Worm (Caenorhabditis elegans): ENCODE results near the gene syx-16.
A peak's percentile ranks its signal among the peaks of the same experiment; 100 is the strongest.

Gene syx-16

ce11 chrIII:5211137-5211648 is 2.3 kb upstream of the syx-16 start:
- TF ChIP-seq pha-4 (tag; optimal IDR thresholded peaks at IDR 0.05) (peak; percentile 40), nhr-23 (tag; optimal IDR thresholded peaks at IDR 0.05) (peak; percentile 62), jun-1 (tag; optimal IDR thresholded peaks at IDR 0.05) (peak; percentile 1), elt-2 (tag; optimal IDR thresholded peaks at IDR 0.05) (peak; percentile 63), ceh-28 (tag; optimal IDR thresholded peaks at IDR 0.05) (peak; percentile 27), nhr-25 (tag; optimal IDR thresholded peaks at IDR 0.05) (peak; percentile 51), lsy-12 (tag; optimal IDR thresholded peaks at IDR 0.05) (peak; percentile 59), nfya-1 (tag; optimal IDR thresholded peaks at IDR 0.05; ENCODE audit: insufficient read depth) (peak; percentile 63), ztf-4 (tag; optimal IDR thresholded peaks at IDR 0.05) (peak; percentile 3), nhr-43 (tag; optimal IDR thresholded peaks at IDR 0.05; ENCODE audit: poor library complexity, severe bottlenecking) (peak; percentile 74), lin-39 (tag; optimal IDR thresholded peaks at IDR 0.05) (peak; percentile 25), hmg-11 (tag; optimal IDR thresholded peaks at IDR 0.05) (peak; percentile 80)

DNA sequence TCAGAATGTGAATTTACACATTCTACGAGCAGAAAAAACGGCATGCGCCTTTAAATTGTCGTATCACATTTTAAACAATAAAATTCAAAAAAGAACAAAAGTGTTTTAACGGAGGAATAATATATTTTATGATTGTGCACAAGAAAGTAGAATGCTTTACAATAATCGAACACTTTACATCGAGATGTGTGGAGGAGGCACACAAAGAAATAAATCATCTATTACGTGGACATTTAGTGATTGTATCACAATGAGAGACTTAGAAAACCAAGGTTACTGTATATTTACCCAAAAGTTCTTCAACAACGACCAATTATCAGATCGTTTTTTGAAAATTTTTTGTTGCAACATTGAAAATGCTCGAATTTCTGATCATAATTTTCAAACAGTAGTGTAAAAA is 1.4 kb upstream of the syx-16 start:
- no peak for TF ChIP-seq snpc-4 (tag; optimal IDR thresholded peaks at IDR 0.05)
- no peak for TF ChIP-seq egl-27 (tag; optimal IDR thresholded peaks at IDR 0.05)
- no peak for TF ChIP-seq nhr-237 (tag; optimal IDR thresholded peaks at IDR 0.05)
- peak; percentile 15 for TF ChIP-seq pha-4 (tag; optimal IDR thresholded peaks at IDR 0.05)
- TF ChIP-seq nhr-67 (tag; optimal IDR thresholded peaks at IDR 0.05) = no peak
- TF ChIP-seq nhr-77 (tag; optimal IDR thresholded peaks at IDR 0.05) = no peak

- TF ChIP-seq nhr-12 (tag; optimal IDR thresholded peaks at IDR 0.05) = no peak
- TF ChIP-seq snpc-4 (tag; optimal IDR thresholded peaks at IDR 0.05) = no peak
- TF ChIP-seq elt-2 (tag; optimal IDR thresholded peaks at IDR 0.05) = no peak
- TF ChIP-seq lin-15B (tag; optimal IDR thresholded peaks at IDR 0.05) = no peak
- TF ChIP-seq ceh-16 (tag; optimal IDR thresholded peaks at IDR 0.05) = no peak
- TF ChIP-seq lsy-12 (tag; optimal IDR thresholded peaks at IDR 0.05) = no peak
- TF ChIP-seq nhr-11 (tag; optimal IDR thresholded peaks at IDR 0.05) = no peak
- TF ChIP-seq skn-1 (tag; optimal IDR thresholded peaks at IDR 0.05) = no peak
- TF ChIP-seq nhr-76 (tag; optimal IDR thresholded peaks at IDR 0.05) = no peak
- TF ChIP-seq elt-1 (tag; optimal IDR thresholded peaks at IDR 0.05) = no peak
- TF ChIP-seq fos-1 (tag; optimal IDR thresholded peaks at IDR 0.05) = no peak
- TF ChIP-seq nhr-43 (tag; optimal IDR thresholded peaks at IDR 0.05; ENCODE audit: poor library complexity, severe bottlenecking) = no peak
- TF ChIP-seq elt-3 (tag; optimal IDR thresholded peaks at IDR 0.05) = no peak
- no peak for TF ChIP-seq lin-39 (tag; optimal IDR thresholded peaks at IDR 0.05)
- no peak for TF ChIP-seq pha-4 (tag; optimal IDR thresholded peaks at IDR 0.05)
- TF ChIP-seq mml-1 (tag; optimal IDR thresholded peaks at IDR 0.05) = no peak
- TF ChIP-seq ztf-4 (tag; optimal IDR thresholded peaks at IDR 0.05) = no peak
- TF ChIP-seq ceh-82 (tag; optimal IDR thresholded peaks at IDR 0.05) = no peak
- TF ChIP-seq ceh-9 (tag; optimal IDR thresholded peaks at IDR 0.05) = no peak
Measured at ce11 chrIII:5206861-5207414, 2.0 kb downstream of the syx-16 start, which contains the start of gene morc-1. TSS of gene morc-1 (minus strand) at chrIII:5206911.

- TF ChIP-seq eor-1 (tag; optimal IDR thresholded peaks at IDR 0.05) = no peak
- TF ChIP-seq nhr-23 (tag; optimal IDR thresholded peaks at IDR 0.05) = no peak
- TF ChIP-seq zag-1 (tag; optimal IDR thresholded peaks at IDR 0.05) = no peak
- TF ChIP-seq egl-5 (tag; optimal IDR thresholded peaks at IDR 0.05) = no peak
- no peak for TF ChIP-seq skn-1 (tag; optimal IDR thresholded peaks at IDR 0.05)
- no peak for TF ChIP-seq ztf-11 (tag; optimal IDR thresholded peaks at IDR 0.05)
- TF ChIP-seq ama-1 (optimal IDR thresholded peaks at IDR 0.05) = no peak
- TF ChIP-seq ceh-28 (tag; optimal IDR thresholded peaks at IDR 0.05) = no peak
Measured at ce11 chrIII:5203310-5203709, 5.6 kb downstream of the syx-16 start.

ce11 chrIII:5202641-5203040 is 6.3 kb downstream of the syx-16 start:
- peak; percentile 73 for TF ChIP-seq nfya-1 (tag; optimal IDR thresholded peaks at IDR 0.05; ENCODE audit: insufficient read depth)
- TF ChIP-seq nhr-43 (tag; optimal IDR thresholded peaks at IDR 0.05; ENCODE audit: poor library complexity, severe bottlenecking) = peak; percentile 78
- TF ChIP-seq ceh-28 (tag; optimal IDR thresholded peaks at IDR 0.05) = peak; percentile 60
- TF ChIP-seq snpc-4 (tag; optimal IDR thresholded peaks at IDR 0.05) = peak; percentile 30
- TF ChIP-seq lsy-12 (tag; optimal IDR thresholded peaks at IDR 0.05) = peak; percentile 48
- TF ChIP-seq pqm-1 (tag; optimal IDR thresholded peaks at IDR 0.05) = peak; percentile 89
- no peak for TF ChIP-seq nhr-12 (tag; optimal IDR thresholded peaks at IDR 0.05)
- TF ChIP-seq mdl-1 (tag; optimal IDR thresholded peaks at IDR 0.05) = no peak
- no peak for TF ChIP-seq ama-1 (optimal IDR thresholded peaks at IDR 0.05)
- TF ChIP-seq jun-1 (tag; optimal IDR thresholded peaks at IDR 0.05) = peak; percentile 79
- peak; percentile 81 for TF ChIP-seq nhr-25 (tag; optimal IDR thresholded peaks at IDR 0.05)
- TF ChIP-seq elt-2 (tag; optimal IDR thresholded peaks at IDR 0.05) = peak; percentile 80
- TF ChIP-seq hmg-11 (tag; optimal IDR thresholded peaks at IDR 0.05) = peak; percentile 29
- TF ChIP-seq lin-15B (tag; optimal IDR thresholded peaks at IDR 0.05) = peak; percentile 12
- no peak for TF ChIP-seq unc-62 (GFP tag; optimal IDR thresholded peaks at IDR 0.05)
- no peak for TF ChIP-seq nhr-237 (tag; optimal IDR thresholded peaks at IDR 0.05)
- no peak for TF ChIP-seq fkh-10 (GFP tag; optimal IDR thresholded peaks at IDR 0.05)
- no peak for TF ChIP-seq mml-1 (tag; optimal IDR thresholded peaks at IDR 0.05)
- TF ChIP-seq pha-4 (tag; optimal IDR thresholded peaks at IDR 0.05) = peak; percentile 85
- no peak for TF ChIP-seq egl-27 (tag; optimal IDR thresholded peaks at IDR 0.05)
- TF ChIP-seq elt-1 (tag; optimal IDR thresholded peaks at IDR 0.05) = peak; percentile 34
- TF ChIP-seq nhr-23 (tag; optimal IDR thresholded peaks at IDR 0.05) = peak; percentile 44
- peak in 1 of 3 experiments; percentile 20 for TF ChIP-seq elt-3 (tag; optimal IDR thresholded peaks at IDR 0.05)
